Fruit fly (Drosophila melanogaster): ENCODE data around the gene Aldh7A1.

Aldh7A1 gene

DNA sequence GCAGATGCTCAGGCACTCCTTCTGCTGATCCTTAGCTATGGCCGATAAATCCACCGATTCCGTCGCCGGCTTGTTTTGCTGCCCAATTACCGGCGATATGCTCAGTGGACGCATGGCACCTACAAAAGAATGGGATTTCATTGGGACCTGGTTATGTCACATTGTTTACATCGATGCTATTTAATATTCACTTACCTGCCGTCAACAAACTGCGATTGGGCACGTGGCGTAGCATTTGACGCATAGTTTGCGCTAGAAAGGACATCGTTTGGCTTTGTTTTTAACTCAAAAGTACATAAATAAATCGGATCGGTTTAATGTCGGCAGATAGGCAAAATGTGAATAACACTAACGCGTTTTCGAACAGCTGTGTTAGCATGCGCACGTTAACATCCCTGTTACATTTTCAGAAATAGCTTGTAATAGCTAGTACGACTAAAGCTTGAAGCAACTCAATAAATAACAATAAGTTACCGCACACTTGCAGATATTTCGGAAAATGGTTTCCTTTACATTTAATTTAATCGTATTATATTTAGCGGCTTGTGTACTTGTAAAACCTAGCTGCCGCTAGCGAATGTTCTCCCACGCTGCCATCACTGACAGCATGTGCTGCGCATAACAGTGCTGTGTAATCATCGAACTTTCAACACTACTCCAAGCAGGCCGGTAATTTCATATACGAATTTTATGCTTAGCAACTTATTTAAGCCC, 13.8 kb downstream of the Aldh7A1 start, which contains the start of the genes mRpL21 and rept (continued):
- TF ChIP-seq ems (GFP tag; optimal IDR thresholded peaks at IDR 0.05) = peak; percentile 17
- TF ChIP-seq B-H2 (GFP tag; optimal IDR thresholded peaks at IDR 0.05) = peak; percentile 54
- peak; percentile 60 for TF ChIP-seq her (GFP tag; optimal IDR thresholded peaks at IDR 0.05)
- peak; percentile 11 for TF ChIP-seq CG8290 (GFP tag; optimal IDR thresholded peaks at IDR 0.05)
- TF ChIP-seq CG8290 (tag; optimal IDR thresholded peaks at IDR 0.05) = peak in 1 of 2 experiments; percentile 63
- peak; percentile 79 for TF ChIP-seq CG30403 (GFP tag; optimal IDR thresholded peaks at IDR 0.05)
- peak; percentile 41; the same call in 1 of the 2 replicates for TF ChIP-seq chm (GFP tag; IDR thresholded peaks at IDR 0.05)
- TF ChIP-seq CG5245 (GFP tag; optimal IDR thresholded peaks at IDR 0.05) = peak; percentile 37
- TF ChIP-seq sug (tag; optimal IDR thresholded peaks at IDR 0.05) = peak; percentile 66
- TF ChIP-seq chinmo (GFP tag; IDR thresholded peaks at IDR 0.05; ENCODE audit: partially characterized antibody) = no peak
- TF ChIP-seq pum (GFP tag; optimal IDR thresholded peaks at IDR 0.05) = peak; percentile 22
- no peak for TF ChIP-seq CG7928 (GFP tag; optimal IDR thresholded peaks at IDR 0.05)
- TF ChIP-seq dan (GFP tag; IDR thresholded peaks at IDR 0.05) = no peak
- TF ChIP-seq Atf6 (GFP tag; IDR thresholded peaks at IDR 0.05) = peak; percentile 51; the same call in 1 of the 2 replicates
- TF ChIP-seq CG3838 (GFP tag; optimal IDR thresholded peaks at IDR 0.05) = no peak
- peak; percentile 0 for TF ChIP-seq CG10979 (tag; optimal IDR thresholded peaks at IDR 0.05)
- TF ChIP-seq tll (GFP tag; optimal IDR thresholded peaks at IDR 0.05) = peak in 1 of 2 experiments; percentile 43
- TF ChIP-seq nau (GFP tag; optimal IDR thresholded peaks at IDR 0.05) = no peak
- no peak for TF ChIP-seq seq (GFP tag; IDR thresholded peaks at IDR 0.05)
- no peak for TF ChIP-seq hb (GFP tag; IDR thresholded peaks at IDR 0.05; ENCODE audit: partially characterized antibody)
- peak; percentile 16; the same call in 1 of the 2 replicates for TF ChIP-seq klu (GFP tag; IDR thresholded peaks at IDR 0.05)
- TF ChIP-seq CG8478 (optimal IDR thresholded peaks at IDR 0.05) = peak; percentile 26
- no peak for TF ChIP-seq otp (GFP tag; IDR thresholded peaks at IDR 0.05)
- TF ChIP-seq CG16863 (GFP tag; optimal IDR thresholded peaks at IDR 0.05) = peak; percentile 17
- TF ChIP-seq Dll (GFP tag; IDR thresholded peaks at IDR 0.05; ENCODE audit: partially characterized antibody) = 0 out of 4 replicates have a peak, but pooled peaks have one; percentile 44
- peak; percentile 28 for TF ChIP-seq CG12942 (GFP tag; optimal IDR thresholded peaks at IDR 0.05)
- no peak for TF ChIP-seq ranshi (GFP tag; IDR thresholded peaks at IDR 0.05)
- TF ChIP-seq scrt (GFP tag; optimal IDR thresholded peaks at IDR 0.05) = peak; percentile 42
- peak; percentile 30 for TF ChIP-seq sd (tag; optimal IDR thresholded peaks at IDR 0.05)
- TF ChIP-seq bsh (GFP tag; optimal IDR thresholded peaks at IDR 0.05) = peak in 1 of 2 experiments; percentile 40
- peak; percentile 98 for TF ChIP-seq Max (GFP tag; optimal IDR thresholded peaks at IDR 0.05)
- no peak for TF ChIP-seq ap (GFP tag; IDR thresholded peaks at IDR 0.05)
- TF ChIP-seq CG14965 (GFP tag; optimal IDR thresholded peaks at IDR 0.05; ENCODE audit: borderline replicate concordance) = no peak
- no peak for TF ChIP-seq Ravus (GFP tag; IDR thresholded peaks at IDR 0.05)
- no peak for TF ChIP-seq Oaz (GFP tag; IDR thresholded peaks at IDR 0.05)
- TF ChIP-seq CG16779 (GFP tag; IDR thresholded peaks at IDR 0.05) = peak; percentile 41; the same call in 1 of the 2 replicates
- no peak for TF ChIP-seq pan (optimal IDR thresholded peaks at IDR 0.05)
- TF ChIP-seq pan (GFP tag; optimal IDR thresholded peaks at IDR 0.05 in 1 of 2, IDR thresholded peaks at IDR 0.05 in 1 of 2) = peak in 1 of 2 experiments; percentile 42
- peak; percentile 62 for TF ChIP-seq Ets97D (GFP tag; optimal IDR thresholded peaks at IDR 0.05)
- peak; percentile 3 for TF ChIP-seq tap (tag; optimal IDR thresholded peaks at IDR 0.05)
- TF ChIP-seq CG33557 (GFP tag; optimal IDR thresholded peaks at IDR 0.05) = peak; percentile 34
- peak; percentile 61 for TF ChIP-seq Side (GFP tag; optimal IDR thresholded peaks at IDR 0.05)
- no peak for TF ChIP-seq fd102C (GFP tag; optimal IDR thresholded peaks at IDR 0.05)
- no peak for TF ChIP-seq CG9609 (GFP tag; optimal IDR thresholded peaks at IDR 0.05)
- peak; percentile 9 for TF ChIP-seq CG4328 (GFP tag; optimal IDR thresholded peaks at IDR 0.05)
- peak; percentile 23 for TF ChIP-seq CG18476 (GFP tag; optimal IDR thresholded peaks at IDR 0.05)
- TF ChIP-seq Rfx (GFP tag; IDR thresholded peaks at IDR 0.05) = peak; percentile 77
- peak; percentile 16 for TF ChIP-seq CG11398 (GFP tag; optimal IDR thresholded peaks at IDR 0.05)
- peak; percentile 50 for TF ChIP-seq odd (GFP tag; optimal IDR thresholded peaks at IDR 0.05)
- TF ChIP-seq Chrac-16 (GFP tag; optimal IDR thresholded peaks at IDR 0.05) = peak; percentile 19

Measured in whole organism, embryonic.